Fruit fly (Drosophila melanogaster) whole organism, wandering third instar larva: ENCODE measurements around the gene Cad99C.

Experiments
- Abd-B ChIP-seq: fragments of >200 bp; optimal IDR thresholded peaks from 2 replicates; lab custom pipeline; 2017; ENCODE audit warnings: missing biosample characterization, missing genetic modification characterization
- CrebA ChIP-seq: fragments of 200-800 bp; sonication (Bioruptor generic); optimal IDR thresholded peaks from 2 replicates; lab custom pipeline; 2016; ENCODE audit warnings: missing biosample characterization, mild to moderate bottlenecking, missing genetic modification characterization, borderline replicate concordance
- Dfd ChIP-seq: fragments of >200 bp; optimal IDR thresholded peaks from 2 replicates; lab custom pipeline; 2017; ENCODE audit warnings: missing biosample characterization, missing genetic modification characterization
- GATAd ChIP-seq: sonication (Bioruptor generic); optimal IDR thresholded peaks from 2 replicates; lab custom pipeline; 2016; ENCODE audit warnings: missing biosample characterization, missing genetic modification characterization
- HLH106 ChIP-seq: fragments of 200-800 bp; optimal IDR thresholded peaks from 3 replicates; lab custom pipeline; 2019; ENCODE audit warnings: missing biosample characterization, mild to moderate bottlenecking, missing genetic modification characterization, moderate library complexity
- Hnf4 ChIP-seq: fragments of 200-800 bp; sonication (Bioruptor generic); optimal IDR thresholded peaks from 2 replicates; lab custom pipeline; 2016; ENCODE audit warnings: missing biosample characterization, mild to moderate bottlenecking, missing genetic modification characterization
- Hr78 ChIP-seq: fragments of >200 bp; optimal IDR thresholded peaks from 2 replicates; lab custom pipeline; 2017; ENCODE audit warnings: missing biosample characterization, missing genetic modification characterization
- Hr83 ChIP-seq: fragments of 200-300 bp; sonication (Bioruptor generic); optimal IDR thresholded peaks from 2 replicates; lab custom pipeline; 2016; ENCODE audit warnings: missing biosample characterization, mild to moderate bottlenecking, missing genetic modification characterization, moderate library complexity; ENCODE audit not compliant: poor library complexity, severe bottlenecking
- Jra ChIP-seq: sonication (Bioruptor generic); optimal IDR thresholded peaks from 2 replicates; lab custom pipeline; 2016; ENCODE audit warnings: missing biosample characterization, missing genetic modification characterization
- Mio ChIP-seq: sonication (Bioruptor generic); optimal IDR thresholded peaks from 2 replicates; lab custom pipeline; 2016; ENCODE audit warnings: missing biosample characterization, missing genetic modification characterization
- Myc ChIP-seq: fragments of >200 bp; optimal IDR thresholded peaks from 2 replicates; lab custom pipeline; 2017
- N ChIP-seq: fragments of >200 bp; optimal IDR thresholded peaks from 2 replicates; lab custom pipeline; 2018; ENCODE audit warnings: missing biosample characterization, missing external identifiers, missing genetic modification characterization
- OdsH ChIP-seq: fragments of 200-800 bp; sonication (Bioruptor generic); optimal IDR thresholded peaks from 2 replicates; lab custom pipeline; 2016; ENCODE audit warnings: missing biosample characterization, mild to moderate bottlenecking, missing genetic modification characterization
- Rel ChIP-seq, 2 experiments: fragments of 200-800 bp; sonication (Bioruptor generic) in 1 of 2; optimal IDR thresholded peaks; 2 replicates in 1 of 2; 3 replicates in 1 of 2; lab custom pipeline; 2016 to 2019; ENCODE audit warnings: mild to moderate bottlenecking in 2 of 2, missing biosample characterization in 2 of 2, missing genetic modification characterization in 2 of 2, moderate library complexity in 1 of 2
- Sp1 ChIP-seq: fragments of 200-800 bp; sonication (Bioruptor generic); optimal IDR thresholded peaks from 3 replicates; lab custom pipeline; 2019; ENCODE audit warnings: missing biosample characterization, mild to moderate bottlenecking, missing genetic modification characterization, moderate library complexity
- Vsx2 ChIP-seq: fragments of 200-300, 225-300 bp; sonication (Bioruptor generic); optimal IDR thresholded peaks from 2 replicates; lab custom pipeline; 2018; ENCODE audit warnings: missing biosample characterization, missing genetic modification characterization; ENCODE audit not compliant: partially characterized antibody
- br ChIP-seq: fragments of 200-800 bp; sonication (Bioruptor generic); optimal IDR thresholded peaks from 2 replicates; lab custom pipeline; 2016; ENCODE audit warnings: missing biosample characterization, missing genetic modification characterization
- brk ChIP-seq: fragments of 200-800 bp; sonication (Bioruptor generic); optimal IDR thresholded peaks from 2 replicates; lab custom pipeline; 2016; ENCODE audit warnings: missing biosample characterization, mild to moderate bottlenecking, missing genetic modification characterization
- dl ChIP-seq, 2 experiments: fragments of 175-275, 200-275 bp in 1 of 2; fragments of 200-275 bp in 1 of 2; sonication (Bioruptor generic); optimal IDR thresholded peaks; lab custom pipeline; 2018; ENCODE audit warnings: mild to moderate bottlenecking in 2 of 2, missing biosample characterization in 2 of 2, missing genetic modification characterization in 2 of 2, moderate library complexity in 2 of 2; ENCODE audit not compliant: partially characterized antibody in 2 of 2, insufficient read depth in 1 of 2
- dmrt93B ChIP-seq: fragments of 200-800 bp; sonication (Bioruptor generic); optimal IDR thresholded peaks from 2 replicates; lab custom pipeline; 2018; ENCODE audit warnings: missing biosample characterization, mild to moderate bottlenecking, missing genetic modification characterization
- dsf ChIP-seq: sonication (Bioruptor generic); optimal IDR thresholded peaks from 2 replicates; lab custom pipeline; 2016; ENCODE audit warnings: missing biosample characterization, missing genetic modification characterization, borderline replicate concordance
- ey ChIP-seq: fragments of 200-800 bp; sonication (Bioruptor generic); optimal IDR thresholded peaks from 2 replicates; lab custom pipeline; 2016; ENCODE audit warnings: missing biosample characterization, missing genetic modification characterization
- foxo ChIP-seq, 2 experiments: fragments of 200-800 bp; sonication (Bioruptor generic); optimal IDR thresholded peaks; 2 replicates in 1 of 2; 3 replicates in 1 of 2; lab custom pipeline; 2016 to 2017; ENCODE audit warnings: missing biosample characterization in 2 of 2, missing genetic modification characterization in 2 of 2
- fru ChIP-seq: fragments of 200-800 bp; sonication (Bioruptor generic); optimal IDR thresholded peaks from 3 replicates; lab custom pipeline; 2016; ENCODE audit warnings: missing biosample characterization, mild to moderate bottlenecking, missing genetic modification characterization
- h ChIP-seq: fragments of 200-800 bp; sonication (Bioruptor generic); optimal IDR thresholded peaks from 3 replicates; lab custom pipeline; 2016; ENCODE audit warnings: missing biosample characterization, mild to moderate bottlenecking, missing genetic modification characterization
- jim ChIP-seq: fragments of 175-275, 200-325 bp; sonication (Bioruptor generic); optimal IDR thresholded peaks from 2 replicates; lab custom pipeline; 2016; ENCODE audit warnings: missing biosample characterization, mild to moderate bottlenecking, missing genetic modification characterization
- pan ChIP-seq: fragments of >200 bp; optimal IDR thresholded peaks from 2 replicates; lab custom pipeline; 2017
- psq ChIP-seq: fragments of 200-800 bp; sonication (Bioruptor generic); optimal IDR thresholded peaks from 3 replicates; lab custom pipeline; 2017; ENCODE audit warnings: missing biosample characterization, mild to moderate bottlenecking, missing genetic modification characterization, moderate library complexity
- rgr ChIP-seq: fragments of 200-800 bp; sonication (Bioruptor generic); optimal IDR thresholded peaks from 3 replicates; lab custom pipeline; 2016; ENCODE audit warnings: missing biosample characterization, mild to moderate bottlenecking, missing genetic modification characterization
- sage ChIP-seq: fragments of 200-800 bp; sonication (Bioruptor generic); optimal IDR thresholded peaks from 2 replicates; lab custom pipeline; 2016; ENCODE audit warnings: missing biosample characterization, mild to moderate bottlenecking, missing genetic modification characterization
- sv ChIP-seq: fragments of 200-800 bp; sonication (Bioruptor generic); optimal IDR thresholded peaks from 3 replicates; lab custom pipeline; 2016; ENCODE audit warnings: missing biosample characterization, missing genetic modification characterization
- tai ChIP-seq: sonication (Bioruptor generic); optimal IDR thresholded peaks from 2 replicates; lab custom pipeline; 2016; ENCODE audit warnings: missing biosample characterization, missing genetic modification characterization
- usp ChIP-seq: fragments of >200 bp; optimal IDR thresholded peaks from 2 replicates; lab custom pipeline; 2017; ENCODE audit warnings: missing biosample characterization, missing genetic modification characterization

The Cad99C gene

DNA sequence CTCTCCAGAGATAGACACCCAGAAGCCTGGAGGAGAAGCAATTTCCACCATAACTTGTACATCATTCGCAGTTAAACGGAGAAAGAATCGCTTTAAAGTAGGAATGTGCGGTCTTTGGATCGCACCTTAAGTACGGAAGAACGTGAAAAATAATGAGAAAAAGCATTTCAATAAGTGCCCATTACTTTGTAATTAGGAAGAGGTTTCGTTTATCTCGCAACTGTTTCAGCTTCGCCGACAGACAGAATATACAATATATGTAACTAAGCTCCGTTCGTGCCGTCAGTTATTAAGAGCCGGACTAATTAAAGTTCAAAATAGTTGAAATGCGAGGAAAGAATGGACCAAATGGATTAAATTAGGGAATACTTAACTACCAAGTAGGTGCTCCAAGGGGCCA lies 23.8 kb upstream of the Cad99C start, which contains the start of gene CG7829:
Gene CG7829, minus strand, starts transcription at position 101 of the 400 bp plus-strand sequence.
- TF ChIP-seq Rel (GFP tag; optimal IDR thresholded peaks at IDR 0.05; lab: Kevin White, UChicago): no peak
- no peak for TF ChIP-seq Rel (tag; optimal IDR thresholded peaks at IDR 0.05; lab: Kevin White, UChicago)
- TF ChIP-seq rgr: no peak
- no peak for TF ChIP-seq ey
- TF ChIP-seq Sp1: no peak
- TF ChIP-seq GATAd: no peak
- TF ChIP-seq Hr83 (GFP tag; lab: Kevin White, UChicago): no peak
- TF ChIP-seq OdsH: no peak
- no peak for TF ChIP-seq brk (GFP tag; lab: Kevin White, UChicago)
- no peak for TF ChIP-seq dl (GFP tag; optimal IDR thresholded peaks at IDR 0.05; lab: Kevin White, UChicago; ENCODE audit: insufficient read depth in 1 of 2, partially characterized antibody in 2 of 2)
- no peak for TF ChIP-seq Abd-B (GFP tag; lab: Kevin White, UChicago)
- TF ChIP-seq Hnf4 (GFP tag; lab: Kevin White, UChicago): no peak
- TF ChIP-seq Myc: no peak
- no peak for TF ChIP-seq N (GFP tag; lab: Kevin White, UChicago)
- TF ChIP-seq sage (GFP tag; lab: Kevin White, UChicago): no peak
- no peak for TF ChIP-seq sv (GFP tag; lab: Kevin White, UChicago)
- no peak for TF ChIP-seq Jra (GFP tag; lab: Kevin White, UChicago)
- TF ChIP-seq psq (GFP tag; lab: Kevin White, UChicago): no peak
- no peak for TF ChIP-seq Mio (GFP tag; lab: Kevin White, UChicago)
- TF ChIP-seq HLH106 (tag; lab: Kevin White, UChicago): no peak

DNA sequence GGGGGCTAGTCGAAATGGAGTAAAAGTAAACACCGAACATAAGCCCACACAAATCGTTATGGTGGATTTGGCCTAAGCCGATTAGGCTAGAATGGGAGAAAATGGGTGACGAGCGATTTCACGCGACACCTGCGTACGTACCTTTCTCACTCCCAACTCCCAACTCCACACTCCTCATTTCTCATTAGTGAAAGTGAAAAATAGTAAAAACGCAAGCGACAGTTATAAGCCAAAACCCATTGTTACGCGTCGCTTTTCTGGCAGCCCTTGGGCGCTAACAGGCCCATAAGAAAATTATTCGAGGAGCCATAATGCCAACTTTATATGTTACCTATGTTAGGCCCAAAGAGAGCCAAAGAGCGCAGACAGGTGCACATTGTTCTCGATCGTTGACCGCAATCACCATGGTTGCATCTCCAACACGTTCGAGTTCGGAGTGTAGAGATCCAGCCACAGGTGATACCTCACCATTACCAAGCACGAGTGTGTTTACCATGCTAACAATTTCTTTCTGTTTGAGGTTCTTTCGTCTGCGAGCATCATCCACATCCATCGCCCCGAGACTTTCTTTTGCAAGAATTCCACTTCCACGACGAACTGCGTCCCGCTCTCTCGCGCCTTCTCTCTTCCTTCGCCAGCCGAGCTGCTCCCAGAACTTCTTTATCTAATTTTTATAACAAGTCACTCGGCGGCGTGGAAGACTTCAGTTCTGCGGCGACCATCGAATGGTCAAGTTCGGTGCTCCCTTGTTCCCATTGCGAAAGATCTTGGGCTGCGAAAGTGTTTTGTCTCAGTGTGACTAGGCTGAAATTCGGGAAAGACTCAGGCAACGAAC lies 22.8 kb upstream of the Cad99C start, which contains the start of gene neo:
Gene neo, plus strand, starts transcription at position 698 of the 835 bp plus-strand sequence.
- TF ChIP-seq usp (GFP tag; lab: Kevin White, UChicago) (no peak), Hnf4 (GFP tag; lab: Kevin White, UChicago) (no peak), Dfd (GFP tag; lab: Kevin White, UChicago) (no peak), CrebA (no peak), rgr (no peak), sv (GFP tag; lab: Kevin White, UChicago) (no peak), Hr83 (GFP tag; lab: Kevin White, UChicago) (no peak), brk (GFP tag; lab: Kevin White, UChicago) (no peak), dmrt93B (no peak), jim (GFP tag; lab: Kevin White, UChicago) (no peak), Sp1 (no peak), Hr78 (GFP tag; lab: Kevin White, UChicago) (no peak), h (GFP tag; lab: Kevin White, UChicago) (no peak), OdsH (no peak), N (GFP tag; lab: Kevin White, UChicago) (no peak), GATAd (no peak)
- TF ChIP-seq, all 38 proteins: peak for 0

DNA sequence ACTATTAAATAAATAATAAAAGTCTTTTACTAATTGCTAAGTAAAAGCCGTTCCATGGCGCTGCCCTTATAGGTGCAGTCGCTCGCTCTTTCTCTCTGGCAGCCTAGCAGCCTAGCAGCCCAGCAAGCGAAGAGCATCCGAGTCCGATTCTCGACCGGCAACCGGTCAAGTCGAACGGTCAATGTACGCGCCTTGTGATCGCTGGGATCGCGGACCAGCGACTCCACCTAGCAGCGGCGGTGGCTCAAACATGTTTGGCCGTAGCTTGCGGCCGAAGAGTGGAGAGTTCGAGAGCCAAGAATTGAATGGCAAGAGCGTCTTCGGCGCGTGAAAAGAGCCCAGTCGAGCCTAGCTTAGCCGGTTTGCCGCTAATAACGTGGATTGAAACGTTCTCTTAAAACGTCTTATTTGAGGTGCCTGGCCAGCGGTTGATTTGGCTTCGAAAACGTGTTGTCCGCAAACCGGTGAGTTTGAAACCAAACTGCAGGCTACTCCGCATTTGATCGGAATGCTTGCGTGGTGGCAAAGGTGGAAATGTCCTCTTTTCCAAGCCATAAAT lies 12.2 kb upstream of the Cad99C start:
- TF ChIP-seq rgr: no peak
- peak; percentile 37 for TF ChIP-seq Vsx2 (GFP tag; lab: Kevin White, UChicago)
- TF ChIP-seq jim (GFP tag; lab: Kevin White, UChicago): no peak
- no peak for TF ChIP-seq Myc
- TF ChIP-seq h (GFP tag; lab: Kevin White, UChicago): no peak
- TF ChIP-seq sv (GFP tag; lab: Kevin White, UChicago): no peak
- TF ChIP-seq brk (GFP tag; lab: Kevin White, UChicago): no peak
- peak; percentile 14 for TF ChIP-seq Rel (GFP tag; optimal IDR thresholded peaks at IDR 0.05; lab: Kevin White, UChicago)
- no peak for TF ChIP-seq Rel (tag; optimal IDR thresholded peaks at IDR 0.05; lab: Kevin White, UChicago)
- TF ChIP-seq pan (lab: Kevin White, UChicago): no peak

DNA sequence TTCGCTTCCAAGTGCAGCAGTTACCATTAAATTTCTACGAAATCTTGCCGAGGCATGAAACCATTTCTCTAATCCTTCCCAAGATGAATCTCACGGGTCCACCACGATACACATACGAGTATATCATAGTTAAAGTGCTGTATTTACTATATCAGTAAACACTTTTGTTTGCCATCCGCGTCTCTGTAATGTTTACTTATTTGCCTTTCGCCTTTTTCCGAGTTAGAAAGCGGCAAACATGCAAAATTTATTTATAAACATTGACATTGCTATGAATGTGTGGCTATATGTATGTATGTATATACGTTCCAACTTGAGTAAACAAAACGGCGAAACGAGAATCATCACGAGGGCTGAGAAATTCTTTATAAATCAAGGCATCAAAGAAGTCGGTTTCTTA lies 10.5 kb upstream of the Cad99C start:
- TF ChIP-seq HLH106 (tag; lab: Kevin White, UChicago) (no peak), Hr78 (GFP tag; lab: Kevin White, UChicago) (no peak), tai (GFP tag; lab: Kevin White, UChicago) (no peak), fru (GFP tag; lab: Kevin White, UChicago) (no peak), Abd-B (GFP tag; lab: Kevin White, UChicago) (no peak), Mio (GFP tag; lab: Kevin White, UChicago) (no peak), Jra (GFP tag; lab: Kevin White, UChicago) (no peak), Rel (GFP tag; optimal IDR thresholded peaks at IDR 0.05; lab: Kevin White, UChicago) (no peak), Rel (tag; optimal IDR thresholded peaks at IDR 0.05; lab: Kevin White, UChicago) (no peak), OdsH (no peak), foxo (GFP tag; optimal IDR thresholded peaks at IDR 0.05; lab: Kevin White, UChicago) (no peak), dsf (no peak), ey (no peak), Myc (no peak), br (GFP tag; lab: Kevin White, UChicago) (no peak), usp (GFP tag; lab: Kevin White, UChicago) (no peak)
